Worm (Caenorhabditis elegans): Measurements from ENCODE around the gene F32D8.7.

- no peak for TF ChIP-seq sea-1 (GFP tag; conservative IDR thresholded peaks at IDR 0.05)
- TF ChIP-seq ceh-36 (tag; optimal IDR thresholded peaks at IDR 0.05) = no peak
- TF ChIP-seq B0310.2 (tag; optimal IDR thresholded peaks at IDR 0.05) = no peak
- TF ChIP-seq flt-1 (GFP tag; IDR thresholded peaks at IDR 0.05) = no peak
- no peak for TF ChIP-seq tbx-37 (GFP tag; conservative IDR thresholded peaks at IDR 0.05)
These were observed 1.9 kb upstream of the F32D8.7 start, which contains the start of gene F32D8.13 for ce11 chrV:10896295-10896694.
